Fruit fly (Drosophila melanogaster): ENCODE data around the gene CG11076.

Gene CG11076

dm6 chr4:1051271-1051670 lies 19.7 kb upstream of the CG11076 start (continued):
- TF ChIP-seq Dp (GFP tag; optimal IDR thresholded peaks at IDR 0.05): no peak
- no peak for TF ChIP-seq dmrt11E (tag; optimal IDR thresholded peaks at IDR 0.05)
- no peak for TF ChIP-seq CG1602 (GFP tag; optimal IDR thresholded peaks at IDR 0.05)
- no peak for TF ChIP-seq Poxn (GFP tag; IDR thresholded peaks at IDR 0.05)
- no peak for TF ChIP-seq lilli (GFP tag; optimal IDR thresholded peaks at IDR 0.05)
- TF ChIP-seq CG12769 (tag; optimal IDR thresholded peaks at IDR 0.05): no peak
- TF ChIP-seq CG12236 (GFP tag; optimal IDR thresholded peaks at IDR 0.05): no peak
- TF ChIP-seq Eip74EF (GFP tag; optimal IDR thresholded peaks at IDR 0.05): no peak
- TF ChIP-seq Six4 (GFP tag; optimal IDR thresholded peaks at IDR 0.05): no peak
- no peak for TF ChIP-seq CG18262 (tag; optimal IDR thresholded peaks at IDR 0.05)
- peak; percentile 50 for TF ChIP-seq HmgZ (tag; optimal IDR thresholded peaks at IDR 0.05)
- no peak for TF ChIP-seq ab (GFP tag; optimal IDR thresholded peaks at IDR 0.05)
- TF ChIP-seq tna (GFP tag; IDR thresholded peaks at IDR 0.05; ENCODE audit: partially characterized antibody): peak; percentile 32; the same call in 1 of the 2 replicates
- no peak for TF ChIP-seq CG4854 (GFP tag; optimal IDR thresholded peaks at IDR 0.05)
- TF ChIP-seq Rx (GFP tag; IDR thresholded peaks at IDR 0.05): no peak
- no peak for TF ChIP-seq gsb (GFP tag; IDR thresholded peaks at IDR 0.05)
- no peak for TF ChIP-seq BtbVII (GFP tag; optimal IDR thresholded peaks at IDR 0.05)
- TF ChIP-seq CG31441 (GFP tag; IDR thresholded peaks at IDR 0.05): no peak
- no peak for TF ChIP-seq CG11696 (GFP tag; IDR thresholded peaks at IDR 0.05)
- TF ChIP-seq CG9437 (GFP tag; optimal IDR thresholded peaks at IDR 0.05): no peak
- TF ChIP-seq CG10267 (tag; optimal IDR thresholded peaks at IDR 0.05): peak; percentile 16
- no peak for TF ChIP-seq scrt (GFP tag; optimal IDR thresholded peaks at IDR 0.05)
- no peak for TF ChIP-seq CG5245 (GFP tag; optimal IDR thresholded peaks at IDR 0.05)
- peak; percentile 93 for TF ChIP-seq CG2199 (GFP tag; IDR thresholded peaks at IDR 0.05)
- TF ChIP-seq CG34224 (GFP tag; IDR thresholded peaks at IDR 0.05; ENCODE audit: partially characterized antibody): no peak
- no peak for TF ChIP-seq nmo (GFP tag; optimal IDR thresholded peaks at IDR 0.05)
- no peak for TF ChIP-seq CG12391 (tag; optimal IDR thresholded peaks at IDR 0.05)
- TF ChIP-seq klu (GFP tag; IDR thresholded peaks at IDR 0.05): no peak
- TF ChIP-seq eve (GFP tag; optimal IDR thresholded peaks at IDR 0.05): no peak
- TF ChIP-seq CG17385 (GFP tag; optimal IDR thresholded peaks at IDR 0.05): no peak
- TF ChIP-seq CG1233 (GFP tag; optimal IDR thresholded peaks at IDR 0.05): no peak
- no peak for TF ChIP-seq CG10209 (GFP tag; optimal IDR thresholded peaks at IDR 0.05)
- no peak for TF ChIP-seq CG4404 (GFP tag; IDR thresholded peaks at IDR 0.05)
- peak; percentile 22 for TF ChIP-seq CG12942 (GFP tag; optimal IDR thresholded peaks at IDR 0.05)
- TF ChIP-seq lola (GFP tag; optimal IDR thresholded peaks at IDR 0.05): peak in 1 of 3 experiments; percentile 24
- no peak for TF ChIP-seq Ssrp (tag; optimal IDR thresholded peaks at IDR 0.05)
- no peak for TF ChIP-seq CG14667 (GFP tag; IDR thresholded peaks at IDR 0.05)
- no peak for TF ChIP-seq CG9727 (GFP tag; optimal IDR thresholded peaks at IDR 0.05)
- no peak for TF ChIP-seq toy (GFP tag; IDR thresholded peaks at IDR 0.05)
- TF ChIP-seq Sry-δ (GFP tag; optimal IDR thresholded peaks at IDR 0.05): peak; percentile 89
- no peak for TF ChIP-seq Doc3 (GFP tag; IDR thresholded peaks at IDR 0.05; ENCODE audit: partially characterized antibody)
- no peak for TF ChIP-seq Abd-B (GFP tag; optimal IDR thresholded peaks at IDR 0.05)
- TF ChIP-seq tll (GFP tag; optimal IDR thresholded peaks at IDR 0.05): no peak
- TF ChIP-seq Scr (GFP tag; IDR thresholded peaks at IDR 0.05; ENCODE audit: partially characterized antibody): no peak
- TF ChIP-seq croc (GFP tag; conservative IDR thresholded peaks at IDR 0.05): no peak
- no peak for TF ChIP-seq dimm (GFP tag; IDR thresholded peaks at IDR 0.05)
- TF ChIP-seq Stat92E (GFP tag; optimal IDR thresholded peaks at IDR 0.05): no peak
- TF ChIP-seq CG9876 (GFP tag; optimal IDR thresholded peaks at IDR 0.05): no peak
- TF ChIP-seq CG4730 (GFP tag; IDR thresholded peaks at IDR 0.05): no peak
- no peak for TF ChIP-seq shn (GFP tag; optimal IDR thresholded peaks at IDR 0.05)
- no peak for TF ChIP-seq Bteb2 (GFP tag; optimal IDR thresholded peaks at IDR 0.05)

Data from whole organism, embryonic.